Fruit fly (Drosophila melanogaster) whole organism, embryonic: ENCODE measurements around the gene Nlg2.

Experiments used
- Bdp1 ChIP-seq: fragments of 200-800 bp; sonication (Bioruptor generic); optimal IDR thresholded peaks from 3 replicates; lab custom pipeline; 2016; ENCODE audit warnings: missing biosample characterization, missing genetic modification characterization
- Bteb2 ChIP-seq: fragments of 200-800 bp; sonication (Bioruptor generic); optimal IDR thresholded peaks from 2 replicates; lab custom pipeline; 2016; ENCODE audit warnings: missing biosample characterization, missing genetic modification characterization
- CG11696 ChIP-seq: fragments of 200-800 bp; sonication (Bioruptor generic); IDR thresholded peaks from 2 replicates; pipeline ENCODE4 v1.3.6; 2022; ENCODE audit warnings: missing biosample characterization, missing genetic modification characterization
- CG12071 ChIP-seq: fragments of 200-800 bp; sonication (Bioruptor generic); optimal IDR thresholded peaks from 3 replicates; lab custom pipeline; 2018; ENCODE audit warnings: missing biosample characterization, mild to moderate bottlenecking, missing genetic modification characterization
- CG14860 ChIP-seq: fragments of 200-800 bp; sonication (Bioruptor generic); IDR thresholded peaks from 3 replicates; pipeline ENCODE4 v1.3.6; 2022; ENCODE audit warnings: missing biosample characterization, missing genetic modification characterization; ENCODE audit not compliant: partially characterized antibody
- CG15479 ChIP-seq: fragments of 200-800 bp; sonication (Bioruptor generic); optimal IDR thresholded peaks from 3 replicates; lab custom pipeline; 2019; ENCODE audit warnings: missing biosample characterization, mild to moderate bottlenecking, missing genetic modification characterization, moderate library complexity
- CG15514 ChIP-seq: fragments of 200-800 bp; sonication (Bioruptor generic); optimal IDR thresholded peaks from 3 replicates; lab custom pipeline; 2017; ENCODE audit warnings: missing biosample characterization, missing genetic modification characterization, mild to moderate bottlenecking, moderate library complexity, missing genetic modification reagents
- CG17829 ChIP-seq: fragments of 200-800 bp; optimal IDR thresholded peaks from 2 replicates; lab custom pipeline; 2019; ENCODE audit warnings: missing biosample characterization, mild to moderate bottlenecking, missing genetic modification characterization, moderate library complexity
- CG17912 ChIP-seq: fragments of 200-800 bp; sonication (Bioruptor generic); optimal IDR thresholded peaks from 2 replicates; lab custom pipeline; 2018; ENCODE audit warnings: missing biosample characterization, mild to moderate bottlenecking, missing genetic modification characterization
- CG18599 ChIP-seq: fragments of 200-800 bp; sonication (Bioruptor generic); optimal IDR thresholded peaks from 3 replicates; lab custom pipeline; 2017; ENCODE audit warnings: missing biosample characterization, missing genetic modification characterization, mild to moderate bottlenecking, moderate library complexity, missing genetic modification reagents
- CG2889 ChIP-seq: fragments of 200-800 bp; sonication (Bioruptor generic); IDR thresholded peaks from 3 replicates; pipeline ENCODE4 v1.3.6; 2022; ENCODE audit warnings: missing biosample characterization, missing genetic modification characterization
- CG31388 ChIP-seq: fragments of 200-800 bp; sonication (Bioruptor generic); optimal IDR thresholded peaks from 2 replicates; lab custom pipeline; 2016; ENCODE audit warnings: missing biosample characterization, missing genetic modification characterization
- CG31441 ChIP-seq: fragments of 200-800 bp; sonication (Bioruptor generic); IDR thresholded peaks from 2 replicates; pipeline ENCODE4 v1.3.6; 2022; ENCODE audit warnings: missing biosample characterization, missing genetic modification characterization
- CG32767 ChIP-seq: fragments of 200-800 bp; sonication (Bioruptor generic); IDR thresholded peaks from 2 replicates; pipeline ENCODE4 v1.3.6; 2022; ENCODE audit warnings: missing biosample characterization, missing genetic modification characterization
- CG3407 ChIP-seq: fragments of 200-800 bp; sonication (Bioruptor generic); optimal IDR thresholded peaks from 2 replicates; lab custom pipeline; 2018; ENCODE audit warnings: missing biosample characterization, mild to moderate bottlenecking, missing genetic modification characterization
- CG5180 ChIP-seq: fragments of 200-800 bp; sonication (Bioruptor generic); optimal IDR thresholded peaks from 3 replicates; lab custom pipeline; 2017; ENCODE audit warnings: missing biosample characterization, missing genetic modification characterization, mild to moderate bottlenecking, moderate library complexity, missing genetic modification reagents
- CG7271 ChIP-seq: fragments of 200-800 bp; sonication (Bioruptor generic); optimal IDR thresholded peaks from 2 replicates; lab custom pipeline; 2018; ENCODE audit warnings: missing biosample characterization, mild to moderate bottlenecking, missing genetic modification characterization, moderate library complexity
- CG7372 ChIP-seq: fragments of 200-800 bp; sonication (Bioruptor generic); IDR thresholded peaks from 2 replicates; pipeline ENCODE4 v1.3.6; 2022; ENCODE audit warnings: missing biosample characterization, missing genetic modification characterization
- CG7928 ChIP-seq: fragments of 200-800 bp; sonication (Bioruptor generic); optimal IDR thresholded peaks from 2 replicates; lab custom pipeline; 2017; ENCODE audit warnings: missing biosample characterization, mild to moderate bottlenecking, missing genetic modification characterization
- CG7987 ChIP-seq: fragments of 200-800 bp; sonication (Bioruptor generic); optimal IDR thresholded peaks from 2 replicates; lab custom pipeline; 2018; ENCODE audit warnings: missing biosample characterization, mild to moderate bottlenecking, missing genetic modification characterization, moderate library complexity
- D19B ChIP-seq: fragments of 200-800 bp; sonication (Bioruptor generic); optimal IDR thresholded peaks from 2 replicates; lab custom pipeline; 2017; ENCODE audit warnings: missing biosample characterization, mild to moderate bottlenecking, missing genetic modification characterization
- Dek ChIP-seq: fragments of 200-800 bp; sonication (Bioruptor generic); optimal IDR thresholded peaks from 3 replicates; lab custom pipeline; 2019; ENCODE audit warnings: missing biosample characterization, mild to moderate bottlenecking, missing genetic modification characterization, moderate library complexity
- Dip2 ChIP-seq: fragments of 200-800 bp; sonication (Bioruptor generic); IDR thresholded peaks from 2 replicates; pipeline ENCODE4 v1.3.6; 2022; ENCODE audit warnings: missing biosample characterization, missing genetic modification characterization
- Doc2 ChIP-seq: fragments of 200-800 bp; sonication (Bioruptor generic); IDR thresholded peaks from 2 replicates; pipeline ENCODE4 v1.3.6; 2022; ENCODE audit warnings: missing biosample characterization, missing genetic modification characterization
- Dp ChIP-seq: fragments of 200-800 bp; sonication (Bioruptor generic); optimal IDR thresholded peaks from 2 replicates; lab custom pipeline; 2018; ENCODE audit warnings: missing biosample characterization, mild to moderate bottlenecking, missing genetic modification characterization, moderate library complexity
- Hr51 ChIP-seq, 2 experiments: fragments of 200-800 bp; sonication (Bioruptor generic); optimal IDR thresholded peaks; 2 replicates in 1 of 2; 3 replicates in 1 of 2; lab custom pipeline; 2016 to 2018; ENCODE audit warnings: missing biosample characterization in 2 of 2, missing genetic modification characterization in 2 of 2, mild to moderate bottlenecking in 1 of 2, moderate library complexity in 1 of 2
- Mrtf ChIP-seq: fragments of 200-800 bp; sonication (Bioruptor generic); IDR thresholded peaks from 3 replicates; pipeline ENCODE4 v1.3.6; 2022; ENCODE audit warnings: missing biosample characterization, missing genetic modification characterization
- Opbp ChIP-seq: fragments of 200-800 bp; sonication (Bioruptor generic); IDR thresholded peaks from 3 replicates; pipeline ENCODE4 v1.3.6; 2022; ENCODE audit warnings: missing biosample characterization, missing genetic modification characterization; ENCODE audit not compliant: partially characterized antibody
- Sox100B ChIP-seq: fragments of 200-800 bp; sonication (Bioruptor generic); optimal IDR thresholded peaks from 3 replicates; lab custom pipeline; 2018; ENCODE audit warnings: missing biosample characterization, mild to moderate bottlenecking, missing genetic modification characterization
- al ChIP-seq: fragments of 200-800 bp; sonication (Bioruptor generic); IDR thresholded peaks from 2 replicates; pipeline ENCODE4 v1.3.6; 2022; ENCODE audit warnings: missing biosample characterization, missing genetic modification characterization
- ap ChIP-seq: fragments of 200-800 bp; sonication (Bioruptor generic); IDR thresholded peaks from 2 replicates; pipeline ENCODE4 v1.3.6; 2022; ENCODE audit warnings: missing biosample characterization, missing genetic modification characterization
- ash1 ChIP-seq: fragments of 200-800 bp; sonication (Bioruptor generic); optimal IDR thresholded peaks from 2 replicates; lab custom pipeline; 2018; ENCODE audit warnings: missing biosample characterization, mild to moderate bottlenecking, missing genetic modification characterization
- ato ChIP-seq: fragments of 200-800 bp; sonication (Bioruptor generic); IDR thresholded peaks from 2 replicates; pipeline ENCODE4 v1.3.6; 2022; ENCODE audit warnings: missing biosample characterization, missing genetic modification characterization; ENCODE audit not compliant: partially characterized antibody
- bowl ChIP-seq: fragments of 200-800 bp; sonication (Bioruptor generic); IDR thresholded peaks from 2 replicates; pipeline ENCODE4 v1.3.6; 2022; ENCODE audit warnings: missing biosample characterization, missing genetic modification characterization
- btn ChIP-seq: fragments of 200-800 bp; sonication (Bioruptor generic); optimal IDR thresholded peaks from 2 replicates; lab custom pipeline; 2016; ENCODE audit warnings: missing biosample characterization, missing genetic modification characterization
- da ChIP-seq: fragments of 200-800 bp; sonication (Bioruptor generic); optimal IDR thresholded peaks from 2 replicates; lab custom pipeline; 2016; ENCODE audit warnings: missing biosample characterization, missing genetic modification characterization
- dmrt11E ChIP-seq: fragments of 200-800 bp; sonication (Bioruptor generic); optimal IDR thresholded peaks from 3 replicates; lab custom pipeline; 2018; ENCODE audit warnings: missing biosample characterization, mild to moderate bottlenecking, missing genetic modification characterization, moderate library complexity
- eyg ChIP-seq: fragments of 200-800 bp; sonication (Bioruptor generic); optimal IDR thresholded peaks from 3 replicates; lab custom pipeline; 2016; ENCODE audit warnings: missing biosample characterization, missing genetic modification characterization
- gcm2 ChIP-seq: fragments of 200-800 bp; sonication (Bioruptor generic); optimal IDR thresholded peaks from 2 replicates; lab custom pipeline; 2016; ENCODE audit warnings: missing biosample characterization, missing genetic modification characterization
- gt ChIP-seq: fragments of 200-800 bp; sonication (Bioruptor generic); IDR thresholded peaks from 2 replicates; pipeline ENCODE4 v1.3.6; 2022; ENCODE audit warnings: missing biosample characterization, missing genetic modification characterization
- lab ChIP-seq: fragments of 200-800 bp; sonication (Bioruptor generic); optimal IDR thresholded peaks from 3 replicates; lab custom pipeline; 2017; ENCODE audit warnings: missing biosample characterization, missing genetic modification characterization, mild to moderate bottlenecking, moderate library complexity, missing genetic modification reagents
- lilli ChIP-seq: fragments of 200-800 bp; sonication (Bioruptor generic); optimal IDR thresholded peaks from 3 replicates; lab custom pipeline; 2016; ENCODE audit warnings: missing biosample characterization, missing genetic modification characterization
- lola ChIP-seq, 3 experiments: fragments of >200 bp in 2 of 3; fragments of 200-800 bp in 1 of 3; sonication (Bioruptor generic) in 1 of 3; optimal IDR thresholded peaks; 2 replicates each; lab custom pipeline; 2017 to 2019; ENCODE audit warnings: missing biosample characterization in 3 of 3, missing genetic modification characterization in 3 of 3, mild to moderate bottlenecking in 1 of 3, moderate library complexity in 1 of 3
- maf-S ChIP-seq: fragments of 200-800 bp; sonication (Bioruptor generic); optimal IDR thresholded peaks from 2 replicates; lab custom pipeline; 2016; ENCODE audit warnings: missing biosample characterization, missing genetic modification characterization
- odd ChIP-seq: fragments of 200-800 bp; sonication (Bioruptor generic); optimal IDR thresholded peaks from 2 replicates; lab custom pipeline; 2017; ENCODE audit warnings: missing biosample characterization, mild to moderate bottlenecking, missing genetic modification characterization
- sima ChIP-seq: fragments of 200-800 bp; sonication (Bioruptor generic); optimal IDR thresholded peaks from 2 replicates; lab custom pipeline; 2016; ENCODE audit warnings: missing biosample characterization, missing genetic modification characterization
- slou ChIP-seq: fragments of 200-800 bp; sonication (Bioruptor generic); optimal IDR thresholded peaks from 3 replicates; lab custom pipeline; 2016; ENCODE audit warnings: missing biosample characterization, missing genetic modification characterization
- stc ChIP-seq: fragments of 200-800 bp; sonication (Bioruptor generic); IDR thresholded peaks from 2 replicates; pipeline ENCODE4 v1.3.6; 2022; ENCODE audit warnings: missing biosample characterization, missing genetic modification characterization
- trem ChIP-seq: fragments of 200-800 bp; optimal IDR thresholded peaks from 3 replicates; lab custom pipeline; 2019; ENCODE audit warnings: missing biosample characterization, mild to moderate bottlenecking, missing genetic modification characterization, moderate library complexity
- vnd ChIP-seq: fragments of 200-800 bp; sonication (Bioruptor generic); IDR thresholded peaks from 3 replicates; pipeline ENCODE4 v1.3.6; 2022; ENCODE audit warnings: missing biosample characterization, missing genetic modification characterization; ENCODE audit not compliant: partially characterized antibody

Nlg2 gene

dm6 chr2L:6830264-6830729 lies 44.4 kb upstream of the Nlg2 start (continued):
- TF ChIP-seq CG7987 (GFP tag; lab: Kevin White, UChicago) = no peak
- TF ChIP-seq ash1 (GFP tag; lab: Kevin White, UChicago) = no peak
- peak in 1 of 2 experiments; percentile 49 for TF ChIP-seq Hr51 (GFP tag; optimal IDR thresholded peaks at IDR 0.05; lab: Kevin White, UChicago)
- TF ChIP-seq CG17829 (tag; lab: Kevin White, UChicago) = peak; percentile 80
- TF ChIP-seq eyg (GFP tag; lab: Kevin White, UChicago) = no peak
- TF ChIP-seq CG15514 (GFP tag; lab: Kevin White, UChicago) = no peak
- TF ChIP-seq CG12071 (GFP tag; lab: Kevin White, UChicago) = no peak
- no peak for TF ChIP-seq Bdp1 (GFP tag; lab: Kevin White, UChicago)
- no peak for TF ChIP-seq CG32767 (GFP tag; lab: Robert Waterston, UW)
- TF ChIP-seq CG31441 (GFP tag; lab: Robert Waterston, UW) = peak; percentile 65; the same call in 1 of the 2 replicates
- TF ChIP-seq ap (GFP tag; lab: Robert Waterston, UW) = 0 out of 2 replicates have a peak, but pooled peaks have one; percentile 7
- no peak for TF ChIP-seq vnd (GFP tag; lab: Robert Waterston, UW)
- no peak for TF ChIP-seq bowl (GFP tag; lab: Robert Waterston, UW)
- TF ChIP-seq Doc2 (GFP tag; lab: Robert Waterston, UW) = no peak
- TF ChIP-seq gt = no peak
- TF ChIP-seq lilli (GFP tag; lab: Kevin White, UChicago) = peak; percentile 7
- TF ChIP-seq CG31388 (GFP tag; lab: Kevin White, UChicago) = no peak
- no peak for TF ChIP-seq gcm2 (GFP tag; lab: Kevin White, UChicago)
- no peak for TF ChIP-seq CG17912 (GFP tag; lab: Kevin White, UChicago)
- TF ChIP-seq Mrtf (GFP tag; lab: Robert Waterston, UW) = no peak
- peak; percentile 62 for TF ChIP-seq lab (GFP tag; lab: Kevin White, UChicago)
- no peak for TF ChIP-seq CG14860 (GFP tag; lab: Robert Waterston, UW)
- TF ChIP-seq sima (GFP tag; lab: Kevin White, UChicago) = no peak
- no peak for TF ChIP-seq stc
- peak; percentile 12 for TF ChIP-seq CG3407 (GFP tag; lab: Kevin White, UChicago)
- no peak for TF ChIP-seq slou (GFP tag; lab: Kevin White, UChicago)
- TF ChIP-seq al (GFP tag; lab: Robert Waterston, UW) = no peak
- peak; percentile 62 for TF ChIP-seq odd (GFP tag; lab: Kevin White, UChicago)
- no peak for TF ChIP-seq CG5180
- TF ChIP-seq CG7271 (tag; lab: Kevin White, UChicago) = no peak
- TF ChIP-seq dmrt11E (tag; lab: Kevin White, UChicago) = peak; percentile 85
- no peak for TF ChIP-seq btn (GFP tag; lab: Kevin White, UChicago)
- peak; percentile 34 for TF ChIP-seq CG15479 (GFP tag; lab: Kevin White, UChicago)
- TF ChIP-seq ato (GFP tag; lab: Robert Waterston, UW) = no peak
- peak; percentile 64 for TF ChIP-seq CG18599 (GFP tag; lab: Kevin White, UChicago)
- no peak for TF ChIP-seq maf-S (GFP tag; lab: Kevin White, UChicago)
- TF ChIP-seq CG11696 = no peak
- no peak for TF ChIP-seq Dip2 (GFP tag; lab: Robert Waterston, UW)
- TF ChIP-seq Dek (tag; lab: Kevin White, UChicago) = no peak
- TF ChIP-seq Dp (GFP tag; lab: Kevin White, UChicago) = no peak
- TF ChIP-seq trem (tag; lab: Kevin White, UChicago) = peak; percentile 59
- TF ChIP-seq da (GFP tag; lab: Kevin White, UChicago) = no peak
- no peak for TF ChIP-seq Opbp (GFP tag; lab: Robert Waterston, UW)
- no peak for TF ChIP-seq CG7372 (GFP tag; lab: Robert Waterston, UW)
- TF ChIP-seq lola (GFP tag; optimal IDR thresholded peaks at IDR 0.05; lab: Kevin White, UChicago) = peak in 1 of 3 experiments; percentile 91
- no peak for TF ChIP-seq CG7928
- no peak for TF ChIP-seq CG2889
- TF ChIP-seq Sox100B (GFP tag; lab: Kevin White, UChicago) = peak; percentile 78
- no peak for TF ChIP-seq D19B (GFP tag; lab: Kevin White, UChicago)
- no peak for TF ChIP-seq Bteb2 (GFP tag; lab: Kevin White, UChicago)
